Fruit fly (Drosophila melanogaster) whole organism, prepupa: Measurements from ENCODE around the gene hyx.

ENCODE experiments used
- CG10631 ChIP-seq: fragments of 200-800 bp; sonication (Bioruptor generic); optimal IDR thresholded peaks from 2 replicates; lab custom pipeline; 2016; ENCODE audit warnings: missing biosample characterization, missing genetic modification characterization
- CG10669 ChIP-seq: fragments of 200-800 bp; sonication (Bioruptor generic); optimal IDR thresholded peaks from 3 replicates; lab custom pipeline; 2018; ENCODE audit warnings: missing biosample characterization, mild to moderate bottlenecking, missing genetic modification characterization, moderate library complexity
- CG11902 ChIP-seq: fragments of 200-800 bp; sonication (Bioruptor generic); optimal IDR thresholded peaks from 3 replicates; lab custom pipeline; 2016; ENCODE audit warnings: missing biosample characterization, missing genetic modification characterization
- CG16779 ChIP-seq: fragments of 200-800 bp; sonication (Bioruptor generic); optimal IDR thresholded peaks from 3 replicates; lab custom pipeline; 2017; ENCODE audit warnings: missing biosample characterization, mild to moderate bottlenecking, missing genetic modification characterization
- CG3032 ChIP-seq: fragments of 200-800 bp; optimal IDR thresholded peaks from 2 replicates; lab custom pipeline; 2019; ENCODE audit warnings: missing biosample characterization, mild to moderate bottlenecking, missing genetic modification characterization, moderate library complexity
- CG31627 ChIP-seq: fragments of 200-800 bp; sonication (Bioruptor generic); optimal IDR thresholded peaks from 3 replicates; lab custom pipeline; 2016; ENCODE audit warnings: missing biosample characterization, missing genetic modification characterization
- CG32006 ChIP-seq: fragments of 200-800 bp; sonication (Bioruptor generic); optimal IDR thresholded peaks from 3 replicates; lab custom pipeline; 2017; ENCODE audit warnings: missing biosample characterization, mild to moderate bottlenecking, missing genetic modification characterization
- CG4318 ChIP-seq: fragments of 200-800 bp; sonication (Bioruptor generic); optimal IDR thresholded peaks from 3 replicates; lab custom pipeline; 2017; ENCODE audit warnings: missing biosample characterization, mild to moderate bottlenecking, missing genetic modification characterization
- CG6163 ChIP-seq: fragments of 200-800 bp; sonication (Bioruptor generic); IDR thresholded peaks from 3 replicates; pipeline ENCODE4 v1.3.6; 2022; ENCODE audit warnings: missing biosample characterization, missing genetic modification characterization
- CG6808 ChIP-seq: fragments of 200-800 bp; sonication (Bioruptor generic); optimal IDR thresholded peaks from 3 replicates; lab custom pipeline; 2017; ENCODE audit warnings: missing biosample characterization, missing genetic modification characterization, mild to moderate bottlenecking, moderate library complexity, missing genetic modification reagents
- CG8319 ChIP-seq: fragments of 200-800 bp; sonication (Bioruptor generic); optimal IDR thresholded peaks from 3 replicates; lab custom pipeline; 2016; ENCODE audit warnings: missing biosample characterization, missing genetic modification characterization
- CG9139 ChIP-seq: fragments of 200-800 bp; sonication (Bioruptor generic); optimal IDR thresholded peaks from 3 replicates; lab custom pipeline; 2017; ENCODE audit warnings: missing biosample characterization, mild to moderate bottlenecking, missing genetic modification characterization
- Eip75B ChIP-seq: fragments of 200-800 bp; sonication (Bioruptor generic); optimal IDR thresholded peaks from 3 replicates; lab custom pipeline; 2016; ENCODE audit warnings: missing biosample characterization, missing genetic modification characterization
- Eip78C ChIP-seq: fragments of 200-800 bp; sonication (Bioruptor generic); peaks from one replicate; lab custom pipeline; 2016; ENCODE audit warnings: missing biosample characterization, missing genetic modification characterization
- Ets21C ChIP-seq: fragments of 200-800 bp; sonication (Bioruptor generic); optimal IDR thresholded peaks from 3 replicates; lab custom pipeline; 2016; ENCODE audit warnings: missing biosample characterization, missing genetic modification characterization
- Ets96B ChIP-seq: fragments of 200-800 bp; optimal IDR thresholded peaks from 2 replicates; lab custom pipeline; 2019; ENCODE audit warnings: missing biosample characterization, mild to moderate bottlenecking, missing genetic modification characterization, moderate library complexity
- Gug ChIP-seq: fragments of 200-800 bp; sonication (Bioruptor generic); IDR thresholded peaks from 2 replicates; pipeline ENCODE4 v1.3.6; 2022; ENCODE audit warnings: missing biosample characterization, missing genetic modification characterization
- Hr4 ChIP-seq: fragments of 200-800 bp; sonication (Bioruptor generic); optimal IDR thresholded peaks from 3 replicates; lab custom pipeline; 2016; ENCODE audit warnings: missing biosample characterization, missing genetic modification characterization
- Met ChIP-seq: fragments of 200-800 bp; sonication (Bioruptor generic); optimal IDR thresholded peaks from 3 replicates; lab custom pipeline; 2016; ENCODE audit warnings: missing biosample characterization, missing genetic modification characterization
- OdsH ChIP-seq: fragments of 200-800 bp; sonication (Bioruptor generic); optimal IDR thresholded peaks from 3 replicates; lab custom pipeline; 2016; ENCODE audit warnings: missing biosample characterization, missing genetic modification characterization
- Smox ChIP-seq: fragments of 200-800 bp; sonication (Bioruptor generic); optimal IDR thresholded peaks from 3 replicates; lab custom pipeline; 2016; ENCODE audit warnings: missing biosample characterization, missing genetic modification characterization
- Sox14 ChIP-seq: fragments of 200-800 bp; sonication (Bioruptor generic); optimal IDR thresholded peaks from 3 replicates; lab custom pipeline; 2016; ENCODE audit warnings: missing biosample characterization, missing genetic modification characterization
- Sox15 ChIP-seq: fragments of 200-800 bp; sonication (Bioruptor generic); optimal IDR thresholded peaks from 3 replicates; lab custom pipeline; 2016; ENCODE audit warnings: missing biosample characterization, missing genetic modification characterization
- achi ChIP-seq: fragments of 200-800 bp; sonication (Bioruptor generic); optimal IDR thresholded peaks from 3 replicates; lab custom pipeline; 2016; ENCODE audit warnings: missing biosample characterization, missing genetic modification characterization
- cyc ChIP-seq: fragments of 200-800 bp; sonication (Bioruptor generic); optimal IDR thresholded peaks from 3 replicates; lab custom pipeline; 2016; ENCODE audit warnings: missing biosample characterization, missing genetic modification characterization
- dac ChIP-seq: fragments of 200-800 bp; sonication (Bioruptor generic); optimal IDR thresholded peaks from 2 replicates; lab custom pipeline; 2017; ENCODE audit warnings: missing biosample characterization, mild to moderate bottlenecking, missing genetic modification characterization
- dsx ChIP-seq: fragments of 200-800 bp; optimal IDR thresholded peaks from 3 replicates; lab custom pipeline; 2019; ENCODE audit warnings: missing biosample characterization, mild to moderate bottlenecking, missing genetic modification characterization, moderate library complexity; ENCODE audit not compliant: poor library complexity, severe bottlenecking
- esn ChIP-seq: fragments of 200-800 bp; sonication (Bioruptor generic); optimal IDR thresholded peaks from 2 replicates; lab custom pipeline; 2016; ENCODE audit warnings: missing biosample characterization, mild to moderate bottlenecking, missing genetic modification characterization, moderate library complexity
- fd59A ChIP-seq: fragments of 200-800 bp; sonication (Bioruptor generic); optimal IDR thresholded peaks from 2 replicates; lab custom pipeline; 2017; ENCODE audit warnings: missing biosample characterization, mild to moderate bottlenecking, missing genetic modification characterization, missing genetic modification reagents
- fkh ChIP-seq: fragments of 200-800 bp; sonication (Bioruptor generic); optimal IDR thresholded peaks from 3 replicates; lab custom pipeline; 2017; ENCODE audit warnings: missing biosample characterization, mild to moderate bottlenecking, missing genetic modification characterization, moderate library complexity
- lz ChIP-seq: fragments of 200-800 bp; sonication (Bioruptor generic); optimal IDR thresholded peaks from 3 replicates; lab custom pipeline; 2016; ENCODE audit warnings: missing biosample characterization, missing genetic modification characterization
- net ChIP-seq: fragments of 200-800 bp; sonication (Bioruptor generic); optimal IDR thresholded peaks from 3 replicates; lab custom pipeline; 2016; ENCODE audit warnings: missing biosample characterization, missing genetic modification characterization
- pdm3 ChIP-seq: fragments of 200-800 bp; sonication (Bioruptor generic); optimal IDR thresholded peaks from 3 replicates; lab custom pipeline; 2016; ENCODE audit warnings: missing biosample characterization, missing genetic modification characterization
- salr ChIP-seq, 2 experiments: fragments of 200-800 bp; sonication (Bioruptor generic); optimal IDR thresholded peaks; 3 replicates each; lab custom pipeline; 2016 to 2018; ENCODE audit warnings: missing biosample characterization in 2 of 2, missing genetic modification characterization in 2 of 2, mild to moderate bottlenecking in 1 of 2
- ss ChIP-seq, 2 experiments: fragments of 200-800 bp; sonication (Bioruptor generic); optimal IDR thresholded peaks; 2 replicates in 1 of 2; 3 replicates in 1 of 2; lab custom pipeline; 2017 to 2018; ENCODE audit warnings: mild to moderate bottlenecking in 2 of 2, missing biosample characterization in 2 of 2, missing genetic modification characterization in 2 of 2, moderate library complexity in 1 of 2
- svp ChIP-seq: fragments of 200-800 bp; sonication (Bioruptor generic); peaks from one replicate; lab custom pipeline; 2016; ENCODE audit warnings: missing biosample characterization, missing genetic modification characterization
- vri ChIP-seq: fragments of 200-800 bp; sonication (Bioruptor generic); optimal IDR thresholded peaks from 3 replicates; lab custom pipeline; 2016; ENCODE audit warnings: missing biosample characterization, mild to moderate bottlenecking, missing genetic modification characterization

Gene hyx

dm6 chr3R:9062756-9063155 is 24.2 kb downstream of the hyx start (continued):
- peak; percentile 18 for TF ChIP-seq CG11902 (GFP tag; lab: Kevin White, UChicago)
- TF ChIP-seq Eip75B = no peak
- no peak for TF ChIP-seq fd59A (GFP tag; lab: Kevin White, UChicago)
- TF ChIP-seq CG32006 = no peak
- no peak for TF ChIP-seq ss (GFP tag; optimal IDR thresholded peaks at IDR 0.05; lab: Kevin White, UChicago)
- no peak for TF ChIP-seq dsx (GFP tag; lab: Kevin White, UChicago)
- TF ChIP-seq Ets21C (GFP tag; lab: Kevin White, UChicago) = no peak
- TF ChIP-seq dac = no peak
- TF ChIP-seq Gug (GFP tag; lab: Robert Waterston, UW) = peak; percentile 59
- TF ChIP-seq Eip78C (GFP tag; lab: Kevin White, UChicago) = peak; percentile 2
- no peak for TF ChIP-seq CG4318 (GFP tag; lab: Kevin White, UChicago)
- TF ChIP-seq CG10669 = no peak
- peak; percentile 39 for TF ChIP-seq esn (GFP tag; lab: Kevin White, UChicago)
- TF ChIP-seq OdsH (GFP tag; lab: Kevin White, UChicago) = no peak
- peak; percentile 28 for TF ChIP-seq cyc (GFP tag; lab: Kevin White, UChicago)
- TF ChIP-seq CG6808 (GFP tag; lab: Kevin White, UChicago) = no peak
- TF ChIP-seq net = no peak
- no peak for TF ChIP-seq vri (GFP tag; lab: Kevin White, UChicago)
- no peak for TF ChIP-seq Smox (GFP tag; lab: Kevin White, UChicago)
- TF ChIP-seq Met (GFP tag; lab: Kevin White, UChicago) = no peak
- peak; percentile 62 for TF ChIP-seq svp (GFP tag; lab: Kevin White, UChicago)
- no peak for TF ChIP-seq CG9139 (GFP tag; lab: Kevin White, UChicago)
- TF ChIP-seq Sox15 (GFP tag; lab: Kevin White, UChicago) = no peak
- TF ChIP-seq CG16779 = no peak

- TF ChIP-seq pdm3 (GFP tag; lab: Kevin White, UChicago) = peak; percentile 14
- peak; percentile 35 for TF ChIP-seq esn (GFP tag; lab: Kevin White, UChicago)
- TF ChIP-seq CG3032 = peak; percentile 5
- TF ChIP-seq Met (GFP tag; lab: Kevin White, UChicago) = no peak
- peak; percentile 34 for TF ChIP-seq CG31627 (GFP tag; lab: Kevin White, UChicago)
- no peak for TF ChIP-seq lz
- no peak for TF ChIP-seq CG6163 (GFP tag; lab: Robert Waterston, UW)
- TF ChIP-seq fkh = peak; percentile 74
Measured at dm6 chr3R:9064874-9065273, 26.3 kb downstream of the hyx start, which contains the start of the genes beag and Ada. Gene beag (minus strand): TSS chr3R:9065078. Gene Ada (plus strand): TSS chr3R:9065183.

dm6 chr3R:9068418-9068817 is 29.9 kb downstream of the hyx start:
- TF ChIP-seq CG32006 (no peak), Eip75B (no peak), fd59A (GFP tag; lab: Kevin White, UChicago) (no peak), Sox14 (no peak), dac (no peak), fkh (no peak), Ets96B (tag; lab: Kevin White, UChicago) (no peak), esn (GFP tag; lab: Kevin White, UChicago) (no peak), CG6808 (GFP tag; lab: Kevin White, UChicago) (no peak), CG31627 (GFP tag; lab: Kevin White, UChicago) (no peak), salr (GFP tag; optimal IDR thresholded peaks at IDR 0.05; lab: Kevin White, UChicago) (no peak), CG10631 (GFP tag; lab: Kevin White, UChicago) (no peak), achi (GFP tag; lab: Kevin White, UChicago) (no peak), svp (GFP tag; lab: Kevin White, UChicago) (peak; percentile 26), Hr4 (GFP tag; lab: Kevin White, UChicago) (no peak), Eip78C (GFP tag; lab: Kevin White, UChicago) (peak; percentile 16), CG8319 (GFP tag; lab: Kevin White, UChicago) (no peak)
